Worm (Caenorhabditis elegans): ENCODE measurements around the gene bed-1.

DNA sequence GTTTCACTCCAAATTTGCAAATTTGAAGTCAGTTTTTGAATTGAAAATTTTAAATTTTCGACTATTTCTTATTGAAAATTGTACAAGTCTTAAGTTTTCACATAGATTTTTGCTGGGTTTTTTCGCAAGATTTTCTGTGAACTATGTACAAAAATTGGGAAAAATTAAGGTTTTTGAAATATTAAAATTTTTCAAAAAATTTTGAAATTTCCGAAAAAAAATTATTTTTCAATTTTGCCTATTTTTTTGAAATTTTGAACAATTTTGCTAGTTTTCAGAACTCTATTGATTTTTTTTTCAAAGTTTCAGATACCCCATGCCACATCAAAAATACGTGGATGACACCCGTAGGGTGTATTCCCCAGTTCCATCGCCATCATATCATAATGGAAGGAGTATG lies 29.1 kb upstream of the bed-1 start, which contains the start of gene tsp-13:
- no peak for TF ChIP-seq zim-3 (tag; optimal IDR thresholded peaks at IDR 0.05)
- no peak for TF ChIP-seq dpl-1 (GFP tag; optimal IDR thresholded peaks at IDR 0.05)
- no peak for TF ChIP-seq K11D2.4 (GFP tag; IDR thresholded peaks at IDR 0.05)
- no peak for TF ChIP-seq fkh-3 (tag; optimal IDR thresholded peaks at IDR 0.05)
- TF ChIP-seq madf-6 (GFP tag; IDR thresholded peaks at IDR 0.05): no peak

Data from whole organism, young adult.